Worm (Caenorhabditis elegans) whole organism, L4 larva: ENCODE results near the gene C02B8.3.

Experiments used
- ceh-32 ChIP-seq: sonication (generic microtip); optimal IDR thresholded peaks from 2 replicates; lab custom pipeline; 2016; ENCODE audit warnings: mild to moderate bottlenecking, missing genetic modification characterization, missing compliant biosample characterization; ENCODE audit not compliant: poor library complexity
- daf-8 ChIP-seq: fragments of 200-800 bp; sonication (Bioruptor generic); IDR thresholded peaks from 2 replicates; pipeline ENCODE4 v1.3.6; 2022; ENCODE audit warnings: missing genetic modification characterization, missing compliant biosample characterization
- spr-3 ChIP-seq: fragments of 200-800 bp; sonication (Bioruptor generic); optimal IDR thresholded peaks from 2 replicates; lab custom pipeline; 2018; ENCODE audit warnings: mild to moderate bottlenecking, missing genetic modification characterization, missing compliant biosample characterization
- unc-62 ChIP-seq, 3 experiments: fragments of 150-350 bp in 1 of 3; sonication (generic microtip); optimal IDR thresholded peaks in 2 of 3; peaks in 1 of 3; 1 replicate in 1 of 3; 2 replicates in 2 of 3; lab custom pipeline; 2014 to 2017; ENCODE audit warnings: missing biosample characterization in 3 of 3, missing genetic modification characterization in 3 of 3, missing genetic modification reagents in 3 of 3, missing genotype in 1 of 3
- zag-1 ChIP-seq: fragments of 150-350 bp; optimal IDR thresholded peaks from 2 replicates; lab custom pipeline; 2014; ENCODE audit warnings: missing biosample characterization, missing genetic modification characterization

DNA sequence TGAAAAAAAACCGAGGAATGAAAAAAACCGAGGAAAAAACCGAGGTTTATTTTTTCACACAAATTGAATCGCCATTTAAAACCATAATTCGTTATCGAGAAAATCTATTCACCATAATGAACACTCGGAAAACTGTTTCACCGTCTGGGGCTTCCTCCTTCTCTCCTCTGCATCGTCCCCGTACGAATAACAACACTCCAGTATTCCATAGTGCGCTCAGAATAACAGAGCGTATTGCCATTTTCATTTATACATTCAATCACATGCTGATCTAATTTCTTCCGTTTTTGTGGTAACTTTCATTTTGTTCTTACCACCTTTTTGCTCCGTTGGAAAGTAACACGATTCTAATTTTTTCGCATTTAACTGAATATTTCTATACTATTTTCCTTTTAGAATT, 30.3 kb downstream of the C02B8.3 start, which contains the start of gene C17H11.2:
- TF ChIP-seq ceh-32 (tag; lab: Kevin White, UChicago) = no peak
- TF ChIP-seq unc-62 (GFP tag; optimal IDR thresholded peaks at IDR 0.05 in 1 of 2; lab: Kevin White, UChicago) = peak in 1 of 2 experiments; percentile 94
- no peak for TF ChIP-seq unc-62 (tag; optimal IDR thresholded peaks at IDR 0.05; lab: Kevin White, UChicago)
- no peak for TF ChIP-seq spr-3 (GFP tag; lab: Kevin White, UChicago)
- no peak for TF ChIP-seq daf-8 (GFP tag; lab: Robert Waterston, UW)
- TF ChIP-seq zag-1 = no peak
